Fruit fly (Drosophila melanogaster) whole organism, pupa: ENCODE data around the gene Npc2g.
A peak's percentile ranks its signal among the peaks of the same experiment; 100 is the strongest.

Experiments
- CG10348 ChIP-seq: fragments of 200-800 bp; sonication (Bioruptor generic); IDR thresholded peaks from 2 replicates; pipeline ENCODE4 v1.3.6; 2022; ENCODE audit warnings: missing biosample characterization, missing genetic modification characterization
- CG12605 ChIP-seq: fragments of 200-800 bp; sonication (Bioruptor generic); IDR thresholded peaks from 2 replicates; pipeline ENCODE4 v1.3.6; 2022; ENCODE audit warnings: missing biosample characterization, missing genetic modification characterization
- CG13204 ChIP-seq: fragments of 200-800 bp; sonication (Bioruptor generic); optimal IDR thresholded peaks from 2 replicates; lab custom pipeline; 2018; ENCODE audit warnings: missing biosample characterization, mild to moderate bottlenecking, missing genetic modification characterization, moderate library complexity
- CG14655 ChIP-seq: fragments of 200-800 bp; sonication (Bioruptor generic); optimal IDR thresholded peaks from 3 replicates; lab custom pipeline; 2017; ENCODE audit warnings: mild to moderate bottlenecking, missing biosample characterization, missing genetic modification reagents, missing genetic modification characterization
- CG15710 ChIP-seq: fragments of 200-800 bp; sonication (Bioruptor generic); optimal IDR thresholded peaks from 2 replicates; lab custom pipeline; 2018; ENCODE audit warnings: missing biosample characterization, mild to moderate bottlenecking, missing genetic modification characterization, moderate library complexity
- CG17806 ChIP-seq: fragments of 200-800 bp; sonication (Bioruptor generic); optimal IDR thresholded peaks from 2 replicates; lab custom pipeline; 2018; ENCODE audit warnings: missing biosample characterization, mild to moderate bottlenecking, missing genetic modification characterization, moderate library complexity
- CG32121 ChIP-seq: fragments of 200-800 bp; sonication (Bioruptor generic); IDR thresholded peaks from 2 replicates; pipeline ENCODE4 v1.3.6; 2022; ENCODE audit warnings: missing biosample characterization, missing genetic modification characterization
- CG34367 ChIP-seq: fragments of 200-800 bp; sonication (Bioruptor generic); optimal IDR thresholded peaks from 2 replicates; lab custom pipeline; 2018; ENCODE audit warnings: missing biosample characterization, mild to moderate bottlenecking, missing genetic modification characterization
- CG4496 ChIP-seq: fragments of 200-800 bp; sonication (Bioruptor generic); IDR thresholded peaks from 3 replicates; pipeline ENCODE4 v1.3.6; 2022; ENCODE audit warnings: missing biosample characterization, missing genetic modification characterization
- CG8159 ChIP-seq: fragments of 200-800 bp; sonication (Bioruptor generic); optimal IDR thresholded peaks from 3 replicates; lab custom pipeline; 2018; ENCODE audit warnings: missing biosample characterization, mild to moderate bottlenecking, missing genetic modification characterization, moderate library complexity
- CG8301 ChIP-seq: fragments of 200-800 bp; sonication (Bioruptor generic); optimal IDR thresholded peaks from 2 replicates; lab custom pipeline; 2018; ENCODE audit warnings: missing biosample characterization, mild to moderate bottlenecking, missing genetic modification characterization
- CG9948 ChIP-seq: fragments of 200-800 bp; sonication (Bioruptor generic); optimal IDR thresholded peaks from 2 replicates; lab custom pipeline; 2018; ENCODE audit warnings: missing biosample characterization, mild to moderate bottlenecking, missing genetic modification characterization, moderate library complexity
- D1 ChIP-seq: fragments of 200-800 bp; sonication (Bioruptor generic); optimal IDR thresholded peaks from 2 replicates; lab custom pipeline; 2018; ENCODE audit warnings: missing biosample characterization, mild to moderate bottlenecking, missing genetic modification characterization, moderate library complexity
- EcR ChIP-seq: fragments of 200-800 bp; sonication (Bioruptor generic); optimal IDR thresholded peaks from 3 replicates; lab custom pipeline; 2019; ENCODE audit warnings: missing biosample characterization, missing genetic modification characterization, mild to moderate bottlenecking, moderate library complexity, missing genetic modification reagents
- Ets98B ChIP-seq: fragments of 200-800 bp; sonication (Bioruptor generic); IDR thresholded peaks from 2 replicates; pipeline ENCODE4 v1.3.6; 2022; ENCODE audit warnings: missing biosample characterization, missing genetic modification characterization
- Pif1A ChIP-seq: fragments of 200-800 bp; sonication (Bioruptor generic); optimal IDR thresholded peaks from 3 replicates; lab custom pipeline; 2016; ENCODE audit warnings: missing biosample characterization, missing genetic modification characterization
- Pif1B ChIP-seq: fragments of 200-800 bp; sonication (Bioruptor generic); optimal IDR thresholded peaks from 3 replicates; lab custom pipeline; 2016; ENCODE audit warnings: missing biosample characterization, missing genetic modification characterization
- Snoo ChIP-seq: fragments of 200-800 bp; sonication (Bioruptor generic); optimal IDR thresholded peaks from 3 replicates; lab custom pipeline; 2017; ENCODE audit warnings: missing biosample characterization, mild to moderate bottlenecking, missing genetic modification characterization, inconsistent platforms
- fd96Ca ChIP-seq: fragments of 200-800 bp; sonication (Bioruptor generic); IDR thresholded peaks from 3 replicates; pipeline ENCODE4 v1.3.6; 2022; ENCODE audit warnings: missing biosample characterization, missing genetic modification characterization
- gl ChIP-seq: fragments of 200-800 bp; sonication (Bioruptor generic); optimal IDR thresholded peaks from 2 replicates; lab custom pipeline; 2018; ENCODE audit warnings: missing biosample characterization, mild to moderate bottlenecking, missing genetic modification characterization
- rn ChIP-seq: fragments of 200-800 bp; sonication (Bioruptor generic); IDR thresholded peaks from 2 replicates; pipeline ENCODE4 v1.3.6; 2022; ENCODE audit warnings: missing biosample characterization, missing genetic modification characterization

Gene Npc2g

dm6 chr3R:30780451-30780850 lies 35.4 kb upstream of the Npc2g start:
- TF ChIP-seq CG9948 (no peak), CG10348 (GFP tag; lab: Robert Waterston, UW) (no peak), gl (tag; lab: Kevin White, UChicago) (no peak), CG12605 (GFP tag; lab: Robert Waterston, UW) (no peak), CG15710 (tag; lab: Kevin White, UChicago) (no peak), CG13204 (GFP tag; lab: Kevin White, UChicago) (no peak), Snoo (tag; lab: Kevin White, UChicago) (no peak), CG4496 (no peak), CG32121 (no peak), fd96Ca (no peak), CG34367 (tag; lab: Kevin White, UChicago) (no peak), Ets98B (GFP tag; lab: Robert Waterston, UW) (no peak), rn (GFP tag; lab: Robert Waterston, UW) (no peak), D1 (tag; lab: Kevin White, UChicago) (no peak), CG17806 (tag; lab: Kevin White, UChicago) (no peak), Pif1B (GFP tag; lab: Kevin White, UChicago) (no peak)

- TF ChIP-seq CG13204 (GFP tag; lab: Kevin White, UChicago) (no peak), EcR (GFP tag; lab: Kevin White, UChicago) (peak; percentile 41)
These were observed 34.2 kb upstream of the Npc2g start for dm6 chr3R:30779257-30779656.

dm6 chr3R:30775933-30776332 lies 30.9 kb upstream of the Npc2g start:
- no peak for TF ChIP-seq Pif1A (GFP tag; lab: Kevin White, UChicago)
- TF ChIP-seq CG8159 (tag; lab: Kevin White, UChicago) = no peak
- no peak for TF ChIP-seq CG13204 (GFP tag; lab: Kevin White, UChicago)
- TF ChIP-seq CG34367 (tag; lab: Kevin White, UChicago) = no peak
- TF ChIP-seq CG9948 = no peak
- TF ChIP-seq CG8301 (tag; lab: Kevin White, UChicago) = no peak
- no peak for TF ChIP-seq CG15710 (tag; lab: Kevin White, UChicago)
- TF ChIP-seq fd96Ca = no peak
- no peak for TF ChIP-seq CG14655 (GFP tag; lab: Kevin White, UChicago)
- no peak for TF ChIP-seq Ets98B (GFP tag; lab: Robert Waterston, UW)
- no peak for TF ChIP-seq CG12605 (GFP tag; lab: Robert Waterston, UW)
- no peak for TF ChIP-seq Pif1B (GFP tag; lab: Kevin White, UChicago)
- no peak for TF ChIP-seq CG4496
- TF ChIP-seq D1 (tag; lab: Kevin White, UChicago) = no peak

dm6 chr3R:30775249-30775648 lies 30.2 kb upstream of the Npc2g start:
- TF ChIP-seq Pif1A (GFP tag; lab: Kevin White, UChicago) (peak; percentile 16), CG17806 (tag; lab: Kevin White, UChicago) (peak; percentile 5), CG8159 (tag; lab: Kevin White, UChicago) (no peak), CG9948 (no peak), fd96Ca (peak; percentile 47; the same call in 1 of the 3 replicates), CG15710 (tag; lab: Kevin White, UChicago) (peak; percentile 29)

dm6 chr3R:30772779-30773546 lies 27.9 kb upstream of the Npc2g start:
- TF ChIP-seq CG9948 (peak; percentile 22), gl (tag; lab: Kevin White, UChicago) (no peak), CG10348 (GFP tag; lab: Robert Waterston, UW) (no peak), CG14655 (GFP tag; lab: Kevin White, UChicago) (peak; percentile 43), CG34367 (tag; lab: Kevin White, UChicago) (no peak), CG17806 (tag; lab: Kevin White, UChicago) (peak; percentile 52), D1 (tag; lab: Kevin White, UChicago) (no peak), CG12605 (GFP tag; lab: Robert Waterston, UW) (peak; percentile 61), Ets98B (GFP tag; lab: Robert Waterston, UW) (no peak), fd96Ca (no peak), CG8301 (tag; lab: Kevin White, UChicago) (peak; percentile 33), CG32121 (no peak), CG4496 (no peak), CG13204 (GFP tag; lab: Kevin White, UChicago) (peak; percentile 34), CG8159 (tag; lab: Kevin White, UChicago) (peak; percentile 61), Pif1B (GFP tag; lab: Kevin White, UChicago) (peak; percentile 25), CG15710 (tag; lab: Kevin White, UChicago) (peak; percentile 20), rn (GFP tag; lab: Robert Waterston, UW) (no peak), EcR (GFP tag; lab: Kevin White, UChicago) (peak; percentile 48), Pif1A (GFP tag; lab: Kevin White, UChicago) (peak; percentile 25), Snoo (tag; lab: Kevin White, UChicago) (no peak)
- TF ChIP-seq, all 21 proteins: peak for 11

dm6 chr3R:30770709-30771108 lies 25.6 kb upstream of the Npc2g start:
- TF ChIP-seq CG15710 (tag; lab: Kevin White, UChicago) (no peak), CG8159 (tag; lab: Kevin White, UChicago) (no peak), fd96Ca (no peak), D1 (tag; lab: Kevin White, UChicago) (no peak), CG13204 (GFP tag; lab: Kevin White, UChicago) (no peak), CG4496 (no peak), CG17806 (tag; lab: Kevin White, UChicago) (no peak), CG14655 (GFP tag; lab: Kevin White, UChicago) (no peak), CG8301 (tag; lab: Kevin White, UChicago) (no peak), CG10348 (GFP tag; lab: Robert Waterston, UW) (no peak)
- TF ChIP-seq, all 21 proteins: peak for 0
